Worm (Caenorhabditis elegans) whole organism, young adult: ENCODE results near the gene R102.11.

Experiments
- F10E7.11 ChIP-seq: sonication (generic microtip); optimal IDR thresholded peaks from 2 replicates; lab custom pipeline; 2017; ENCODE audit warnings: mild to moderate bottlenecking, missing genetic modification characterization, moderate library complexity, missing compliant biosample characterization
- F57C9.4 ChIP-seq: sonication (generic microtip); optimal IDR thresholded peaks from 2 replicates; lab custom pipeline; 2017; ENCODE audit warnings: mild to moderate bottlenecking, missing genetic modification characterization, missing compliant biosample characterization
- Y53F4B.3 ChIP-seq: fragments of 200-800 bp; sonication (Bioruptor generic); IDR thresholded peaks from 2 replicates; pipeline ENCODE4 v1.3.6; 2022; ENCODE audit warnings: missing genetic modification reagents, missing genetic modification characterization, missing compliant biosample characterization
- ZK185.1 ChIP-seq: sonication (generic microtip); optimal IDR thresholded peaks from 2 replicates; lab custom pipeline; 2016; ENCODE audit warnings: mild to moderate bottlenecking, missing genetic modification characterization, missing compliant biosample characterization; ENCODE audit not compliant: poor library complexity, severe bottlenecking
- ama-1 ChIP-seq, 3 experiments: fragments of 150-350 bp in 1 of 3; sonication (generic microtip) in 2 of 3; optimal IDR thresholded peaks; 2 replicates each; lab custom pipeline; 2014 to 2018; ENCODE audit warnings: missing biosample characterization in 2 of 3, missing genetic modification characterization in 2 of 3, missing genetic modification reagents in 2 of 3
- atf-7 ChIP-seq: sonication (generic microtip); optimal IDR thresholded peaks from 2 replicates; lab custom pipeline; 2017; ENCODE audit warnings: mild to moderate bottlenecking, missing genetic modification characterization, missing compliant biosample characterization
- ccch-3 ChIP-seq: fragments of 200-800 bp; sonication (Bioruptor generic); optimal IDR thresholded peaks from 2 replicates; lab custom pipeline; 2018; ENCODE audit warnings: mild to moderate bottlenecking, missing genetic modification characterization, missing compliant biosample characterization
- fkh-3 ChIP-seq: sonication (generic microtip); optimal IDR thresholded peaks from 2 replicates; lab custom pipeline; 2016; ENCODE audit warnings: mild to moderate bottlenecking, missing genetic modification characterization, missing compliant biosample characterization
- lir-1 ChIP-seq: fragments of 200-800 bp; sonication (Bioruptor generic); conservative IDR thresholded peaks from 2 replicates; pipeline ENCODE4 v1.3.6; 2022; ENCODE audit warnings: missing genetic modification reagents, missing genetic modification characterization, missing compliant biosample characterization
- nfya-1 ChIP-seq: sonication (generic microtip); optimal IDR thresholded peaks from 2 replicates; lab custom pipeline; 2017; ENCODE audit warnings: antibody characterized with exemption, missing compliant biosample characterization, missing genetic modification characterization, borderline replicate concordance; ENCODE audit not compliant: insufficient read depth
- pbrm-1 ChIP-seq: fragments of 200-800 bp; sonication (Bioruptor generic); IDR thresholded peaks from 2 replicates; pipeline ENCODE4 v1.3.6; 2022; ENCODE audit warnings: missing genetic modification reagents, missing genetic modification characterization, missing compliant biosample characterization
- sea-2 ChIP-seq: fragments of 200-800 bp; sonication (Bioruptor generic); IDR thresholded peaks from 2 replicates; pipeline ENCODE4 v1.3.6; 2022; ENCODE audit warnings: missing genetic modification characterization, missing compliant biosample characterization
- snpc-4 ChIP-seq, 5 experiments: fragments of 150-350 bp in 1 of 5; sonication (generic microtip) in 4 of 5; optimal IDR thresholded peaks; 2 replicates each; lab custom pipeline; 2014 to 2018; ENCODE audit warnings: missing genetic modification characterization in 5 of 5, missing biosample characterization in 3 of 5, antibody characterized with exemption in 2 of 5, mild to moderate bottlenecking in 2 of 5, missing compliant biosample characterization in 2 of 5, missing genotype in 2 of 5, moderate library complexity in 2 of 5, missing genetic modification reagents in 1 of 5

ce11 chrIV:10718865-10719264, 19.3 kb upstream of the R102.11 start:
- TF ChIP-seq fkh-3 (tag; lab: Kevin White, UChicago) (no peak), ccch-3 (no peak), snpc-4 (GFP tag; optimal IDR thresholded peaks at IDR 0.05; lab: Kevin White, UChicago) (no peak), snpc-4 (tag; optimal IDR thresholded peaks at IDR 0.05; lab: Kevin White, UChicago) (no peak), Y53F4B.3 (GFP tag; lab: Robert Waterston, UW) (no peak), atf-7 (no peak), F57C9.4 (no peak), ama-1 (optimal IDR thresholded peaks at IDR 0.05; lab: Kevin White, UChicago) (no peak), ama-1 (GFP tag; optimal IDR thresholded peaks at IDR 0.05; lab: Kevin White, UChicago) (no peak), lir-1 (GFP tag; lab: Robert Waterston, UW) (no peak), pbrm-1 (GFP tag; lab: Robert Waterston, UW) (no peak), ZK185.1 (tag; lab: Kevin White, UChicago) (no peak), sea-2 (GFP tag; lab: Robert Waterston, UW) (no peak), F10E7.11 (tag; lab: Kevin White, UChicago) (no peak), nfya-1 (no peak)
